Fruit fly (Drosophila melanogaster): Measurements from ENCODE around the gene Rab11.

Rab11 gene

dm6 chr3R:21112742-21113465, 1.7 kb downstream of the Rab11 start (continued):
- TF ChIP-seq usp (GFP tag; optimal IDR thresholded peaks at IDR 0.05) (no peak), Six4 (GFP tag; optimal IDR thresholded peaks at IDR 0.05) (peak; percentile 63), exex (tag; optimal IDR thresholded peaks at IDR 0.05) (peak; percentile 78), Ptx1 (GFP tag; IDR thresholded peaks at IDR 0.05) (peak; percentile 86), bbx (GFP tag; IDR thresholded peaks at IDR 0.05; ENCODE audit: partially characterized antibody) (no peak), onecut (GFP tag; IDR thresholded peaks at IDR 0.05) (peak; percentile 74), pho (GFP tag; optimal IDR thresholded peaks at IDR 0.05) (peak; percentile 86), Side (GFP tag; optimal IDR thresholded peaks at IDR 0.05) (peak; percentile 87), D19B (GFP tag; optimal IDR thresholded peaks at IDR 0.05) (peak; percentile 55), chif (GFP tag; optimal IDR thresholded peaks at IDR 0.05) (peak; percentile 88 to 90), Dip3 (GFP tag; optimal IDR thresholded peaks at IDR 0.05) (peak; percentile 87), Kr (GFP tag; optimal IDR thresholded peaks at IDR 0.05) (peak; percentile 25), ATbp (GFP tag; optimal IDR thresholded peaks at IDR 0.05) (peak; percentile 94), CG14667 (GFP tag; IDR thresholded peaks at IDR 0.05) (peak; percentile 73), Fer2 (tag; optimal IDR thresholded peaks at IDR 0.05) (peak; percentile 7), HmgD (GFP tag; optimal IDR thresholded peaks at IDR 0.05) (peak; percentile 90), HmgZ (tag; optimal IDR thresholded peaks at IDR 0.05) (peak; percentile 91), MTF-1 (GFP tag; optimal IDR thresholded peaks at IDR 0.05; ENCODE audit: borderline replicate concordance) (peak; percentile 89), ro (GFP tag; IDR thresholded peaks at IDR 0.05) (0 out of 2 replicates have a peak, but pooled peaks have one; percentile 60), CG4360 (GFP tag; IDR thresholded peaks at IDR 0.05) (peak; percentile 51), Sin3A (optimal IDR thresholded peaks at IDR 0.05) (no peak), gce (GFP tag; IDR thresholded peaks at IDR 0.05) (peak; percentile 89), YL-1 (GFP tag; optimal IDR thresholded peaks at IDR 0.05) (peak; percentile 45), esg (GFP tag; conservative IDR thresholded peaks at IDR 0.05) (peak; percentile 84), chm (GFP tag; IDR thresholded peaks at IDR 0.05) (peak; percentile 89), CG10979 (tag; optimal IDR thresholded peaks at IDR 0.05) (peak; percentile 85), pros (GFP tag; optimal IDR thresholded peaks at IDR 0.05) (no peak), NC2α (GFP tag; optimal IDR thresholded peaks at IDR 0.05) (peak; percentile 73), CG8388 (GFP tag; optimal IDR thresholded peaks at IDR 0.05) (peak; percentile 89), CG17361 (GFP tag; IDR thresholded peaks at IDR 0.05) (peak; percentile 88), CG15696 (tag; optimal IDR thresholded peaks at IDR 0.05) (peak; percentile 82), so (GFP tag; IDR thresholded peaks at IDR 0.05) (peak; percentile 83), CG15073 (GFP tag; optimal IDR thresholded peaks at IDR 0.05) (no peak), BtbVII (GFP tag; optimal IDR thresholded peaks at IDR 0.05) (peak; percentile 86), CG2116 (GFP tag; optimal IDR thresholded peaks at IDR 0.05) (peak; percentile 52), grau (tag; optimal IDR thresholded peaks at IDR 0.05) (peak; percentile 88), Bdp1 (GFP tag; optimal IDR thresholded peaks at IDR 0.05) (peak; percentile 78), CG3163 (GFP tag; optimal IDR thresholded peaks at IDR 0.05) (peak; percentile 81), Rfx (GFP tag; IDR thresholded peaks at IDR 0.05) (peak; percentile 94), unpg (GFP tag; optimal IDR thresholded peaks at IDR 0.05) (peak; percentile 92), CG18599 (GFP tag; optimal IDR thresholded peaks at IDR 0.05) (peak; percentile 92), chn (GFP tag; optimal IDR thresholded peaks at IDR 0.05) (peak; percentile 80), dpn (GFP tag; optimal IDR thresholded peaks at IDR 0.05) (peak; percentile 90), z (GFP tag; IDR thresholded peaks at IDR 0.05) (no peak), CG12299 (tag; optimal IDR thresholded peaks at IDR 0.05) (peak; percentile 78), ash1 (GFP tag; optimal IDR thresholded peaks at IDR 0.05) (peak; percentile 41), CG3995 (GFP tag; optimal IDR thresholded peaks at IDR 0.05) (peak; percentile 39), Lim3 (GFP tag; IDR thresholded peaks at IDR 0.05) (0 out of 2 replicates have a peak, but pooled peaks have one; percentile 19), Spps (tag; optimal IDR thresholded peaks at IDR 0.05) (peak; percentile 82), CG7786 (GFP tag; optimal IDR thresholded peaks at IDR 0.05) (peak; percentile 91)

All from whole organism, embryonic.